Fruit fly (Drosophila melanogaster): ENCODE results near the gene Kdm3.

Gene Kdm3

DNA sequence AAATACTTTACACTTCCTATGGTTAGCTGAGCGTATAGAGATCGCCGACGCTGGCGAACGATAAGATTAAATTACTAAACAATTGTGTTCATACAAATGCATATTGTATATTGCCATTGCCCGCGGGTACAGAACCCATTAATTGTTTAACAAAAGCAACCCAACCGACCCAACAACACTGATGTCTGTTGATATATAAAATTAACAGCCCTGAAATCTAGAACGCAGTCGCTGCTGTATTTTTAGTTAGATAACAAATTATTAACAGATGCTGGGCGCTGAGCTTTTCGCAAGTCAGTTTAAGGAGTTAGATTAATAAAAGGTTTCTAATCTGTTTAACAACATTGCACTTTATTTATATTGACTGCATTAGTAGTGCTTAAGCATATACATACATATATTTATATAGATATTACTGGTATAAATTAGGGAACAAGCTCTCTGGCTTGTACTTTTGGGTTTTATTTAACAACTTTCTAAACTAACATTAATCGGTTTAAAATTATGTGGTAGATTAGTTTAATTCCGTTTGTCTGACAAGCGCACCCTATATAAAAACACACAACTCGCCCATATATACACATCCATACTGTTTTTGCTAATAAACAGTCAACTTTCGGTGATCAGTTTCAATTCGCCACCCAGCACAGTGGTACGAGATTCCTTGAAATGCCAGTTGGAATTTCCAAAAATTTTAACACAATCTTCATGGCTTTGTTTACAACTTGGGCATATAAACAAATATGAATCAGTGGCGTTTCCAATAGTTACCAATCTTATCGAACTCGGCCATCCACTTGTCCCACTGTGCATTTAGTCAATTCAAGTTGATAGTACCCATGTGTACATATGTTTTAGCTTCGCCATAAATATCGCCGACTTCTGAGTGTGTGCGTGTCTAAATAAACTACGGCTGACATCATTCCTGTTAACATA is 12.4 kb downstream of the Kdm3 start:
- TF ChIP-seq usp (GFP tag; optimal IDR thresholded peaks at IDR 0.05), result no peak

DNA sequence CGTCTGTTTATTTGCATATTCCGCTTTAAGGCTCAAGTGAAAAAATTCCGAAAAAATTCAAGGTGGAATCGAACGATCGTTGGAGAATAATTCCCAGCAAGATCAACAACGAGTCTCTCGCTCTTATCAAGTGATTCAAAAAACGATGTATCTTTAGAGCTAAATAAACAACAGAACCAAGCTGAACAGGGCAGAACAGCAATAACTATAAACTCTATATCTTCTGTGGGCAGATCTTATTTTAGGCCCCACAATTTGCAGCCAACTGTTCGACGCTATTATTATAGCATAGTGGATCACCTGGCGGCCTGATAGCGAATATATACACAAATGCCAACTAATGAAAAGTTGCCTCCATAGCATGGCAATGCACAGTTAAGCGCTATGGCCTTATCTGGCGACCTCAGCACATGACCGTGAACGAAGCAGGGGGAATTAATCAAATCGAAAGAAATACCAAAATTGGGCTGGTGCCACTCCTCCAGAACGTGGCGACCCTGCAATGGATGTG is 13.6 kb downstream of the Kdm3 start:
- TF ChIP-seq CG8478 (optimal IDR thresholded peaks at IDR 0.05), result no peak
- no peak for TF ChIP-seq psq (optimal IDR thresholded peaks at IDR 0.05)
- no peak for TF ChIP-seq EcR (GFP tag; optimal IDR thresholded peaks at IDR 0.05)

DNA sequence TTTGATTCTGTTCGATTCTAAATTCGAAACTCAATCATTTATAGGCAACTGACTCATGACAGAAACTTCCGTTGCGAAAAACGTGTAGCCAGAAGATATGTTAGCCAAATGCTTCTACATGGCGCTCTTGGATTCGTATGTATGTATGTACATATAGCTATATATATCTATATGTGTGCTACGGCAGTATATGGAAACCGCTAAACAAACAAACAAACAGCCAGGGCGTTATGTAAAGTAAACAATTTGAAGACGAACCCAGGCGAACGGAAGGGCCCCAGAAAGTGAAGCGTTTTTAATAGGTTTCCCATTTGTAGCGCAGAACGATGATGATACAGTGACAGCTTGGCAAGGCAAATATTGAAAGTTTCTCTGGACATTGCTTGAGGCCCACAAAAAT is 14.1 kb downstream of the Kdm3 start:
- TF ChIP-seq CG8478 (optimal IDR thresholded peaks at IDR 0.05), result no peak
- no peak for TF ChIP-seq psq (optimal IDR thresholded peaks at IDR 0.05)

DNA sequence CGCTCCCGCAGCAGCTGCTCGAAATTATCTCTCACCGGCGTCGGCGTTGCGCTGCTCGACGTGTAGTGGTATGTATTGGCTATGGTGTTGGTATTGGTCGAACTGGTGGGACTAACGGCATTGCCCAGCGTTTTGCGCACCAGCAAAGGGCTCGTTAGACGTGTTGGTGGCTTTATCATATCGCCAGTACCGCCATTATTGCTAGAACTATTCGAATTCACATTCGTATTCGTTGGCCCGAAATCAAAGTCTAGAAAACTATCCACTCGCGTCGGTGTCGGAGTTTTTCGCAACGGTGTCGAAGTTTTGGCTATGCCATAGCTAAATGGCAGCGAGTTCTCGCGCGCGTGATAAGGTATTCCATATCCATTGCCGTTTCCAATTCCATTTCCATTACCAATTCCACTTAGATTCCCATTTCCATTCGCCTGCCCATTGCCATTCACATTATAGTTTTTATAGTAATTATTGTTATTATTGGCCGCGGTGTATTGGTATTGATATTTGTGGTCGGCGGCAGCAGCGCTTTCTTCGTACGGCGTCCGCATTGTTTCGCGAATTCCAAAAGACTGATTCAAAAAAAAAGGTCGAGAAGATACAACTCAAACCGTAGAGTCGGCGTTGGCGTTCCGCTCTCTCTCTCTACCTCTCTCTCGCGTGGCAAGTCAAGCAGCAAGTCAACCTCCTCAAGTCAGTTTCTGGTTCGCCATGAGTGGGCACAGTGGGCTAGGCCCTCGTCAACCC is 16.8 kb downstream of the Kdm3 start, which contains the start of gene by:
Gene by (minus strand): TSS at position 575 of the 744 bp plus-strand sequence.
- TF ChIP-seq EcR (GFP tag; optimal IDR thresholded peaks at IDR 0.05), result no peak
- no peak for TF ChIP-seq pan (optimal IDR thresholded peaks at IDR 0.05)
- no peak for TF ChIP-seq usp (GFP tag; optimal IDR thresholded peaks at IDR 0.05)
- no peak for TF ChIP-seq CG8478 (optimal IDR thresholded peaks at IDR 0.05)
- TF ChIP-seq Dll (optimal IDR thresholded peaks at IDR 0.05), result peak; percentile 73

dm6 chr3R:9533181-9534124 is 17.6 kb downstream of the Kdm3 start:
- TF ChIP-seq psq (optimal IDR thresholded peaks at IDR 0.05) (no peak), Dll (optimal IDR thresholded peaks at IDR 0.05) (peak; percentile 91)

DNA sequence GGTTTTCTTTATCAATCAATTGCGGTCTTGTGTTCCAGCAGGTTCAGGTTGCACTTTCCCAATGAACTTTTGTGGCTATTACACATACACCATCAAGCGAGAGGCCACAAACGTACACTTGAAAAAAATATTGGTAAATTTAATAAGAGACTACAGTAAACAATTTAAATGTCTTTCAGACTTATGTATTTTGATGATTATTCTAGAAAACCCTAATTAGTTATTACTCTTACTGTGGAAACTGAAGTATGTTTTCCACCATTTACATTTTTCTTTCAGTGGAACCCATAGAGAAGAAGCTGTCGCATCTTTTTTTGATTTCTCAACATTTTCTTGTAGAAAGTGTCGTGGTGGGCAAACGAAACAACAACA is 18.3 kb downstream of the Kdm3 start:
- no peak for TF ChIP-seq usp (GFP tag; optimal IDR thresholded peaks at IDR 0.05)
- no peak for TF ChIP-seq pan (optimal IDR thresholded peaks at IDR 0.05)
- no peak for TF ChIP-seq Dll (optimal IDR thresholded peaks at IDR 0.05)
- no peak for TF ChIP-seq EcR (GFP tag; optimal IDR thresholded peaks at IDR 0.05)
- no peak for TF ChIP-seq CG8478 (optimal IDR thresholded peaks at IDR 0.05)
- no peak for TF ChIP-seq psq (optimal IDR thresholded peaks at IDR 0.05)

dm6 chr3R:9534595-9535217 is 18.9 kb downstream of the Kdm3 start:
- TF ChIP-seq usp (GFP tag; optimal IDR thresholded peaks at IDR 0.05) (no peak), Dll (optimal IDR thresholded peaks at IDR 0.05) (no peak), pan (optimal IDR thresholded peaks at IDR 0.05) (no peak), psq (optimal IDR thresholded peaks at IDR 0.05) (no peak)

DNA sequence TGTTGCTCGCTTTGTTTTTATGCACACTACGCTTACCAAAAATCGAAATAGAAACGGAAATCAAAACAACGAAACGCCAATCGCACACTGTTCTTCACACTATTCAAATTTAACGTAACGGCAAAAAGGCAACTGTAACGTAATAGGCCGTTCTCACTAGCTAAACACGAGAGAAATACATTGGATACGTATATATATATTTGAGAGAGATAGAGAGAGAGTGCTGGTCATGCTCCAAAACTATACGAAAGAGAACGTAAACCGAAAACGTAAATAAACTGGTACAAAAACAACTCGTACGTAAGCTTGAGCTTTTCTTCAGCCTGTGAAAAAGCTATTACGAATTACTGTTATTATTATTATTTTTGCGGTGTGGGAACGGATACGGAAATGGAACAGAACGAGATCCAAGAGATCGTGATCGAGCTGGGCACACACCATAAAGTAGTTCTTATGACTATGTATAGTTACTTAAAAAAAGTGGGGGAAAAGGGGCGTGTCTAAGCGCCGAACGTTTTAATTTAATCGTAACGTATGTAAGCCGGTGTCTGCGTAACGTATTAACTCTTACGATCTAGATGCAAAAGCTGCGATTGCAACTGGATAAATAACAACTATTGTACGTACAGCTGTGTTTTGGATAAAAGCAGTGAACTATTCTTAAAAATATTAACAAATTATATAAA is 27.8 kb downstream of the Kdm3 start:
- TF ChIP-seq Dll (optimal IDR thresholded peaks at IDR 0.05) (no peak), EcR (GFP tag; optimal IDR thresholded peaks at IDR 0.05) (no peak), pan (optimal IDR thresholded peaks at IDR 0.05) (no peak), psq (optimal IDR thresholded peaks at IDR 0.05) (no peak), CG8478 (optimal IDR thresholded peaks at IDR 0.05) (no peak), usp (GFP tag; optimal IDR thresholded peaks at IDR 0.05) (no peak)

DNA sequence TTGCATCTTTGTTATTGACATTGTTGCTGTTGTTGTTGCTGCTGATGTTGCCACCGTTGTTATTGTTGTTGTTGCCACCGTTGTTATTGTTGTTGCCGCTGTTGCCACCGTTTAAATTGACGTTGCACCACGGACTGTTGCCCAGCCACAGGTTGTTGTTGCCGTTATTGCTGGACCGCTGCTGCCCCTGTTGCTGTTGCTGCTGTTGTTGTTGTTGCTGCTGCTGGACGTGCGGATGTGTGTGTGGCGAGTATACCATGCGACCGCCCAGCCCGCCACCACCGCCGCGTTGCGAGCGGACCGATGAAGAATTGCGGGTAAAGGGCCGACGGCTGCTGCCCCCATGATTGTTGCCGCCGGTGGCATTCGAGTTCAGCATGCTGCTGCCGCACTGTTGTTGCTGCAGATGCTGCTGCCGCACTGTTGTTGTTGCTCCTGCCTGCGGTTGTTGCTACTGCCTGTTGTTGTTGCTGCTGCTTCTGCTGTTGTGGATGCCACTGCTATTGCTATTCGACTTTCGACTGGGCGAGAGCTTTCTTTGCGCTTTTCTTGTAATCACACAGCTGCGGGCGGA is 31.1 kb downstream of the Kdm3 start:
- TF ChIP-seq usp (GFP tag; optimal IDR thresholded peaks at IDR 0.05), result no peak
- no peak for TF ChIP-seq EcR (GFP tag; optimal IDR thresholded peaks at IDR 0.05)
- TF ChIP-seq psq (optimal IDR thresholded peaks at IDR 0.05), result no peak
- no peak for TF ChIP-seq CG8478 (optimal IDR thresholded peaks at IDR 0.05)
- TF ChIP-seq pan (optimal IDR thresholded peaks at IDR 0.05), result no peak
- no peak for TF ChIP-seq Dll (optimal IDR thresholded peaks at IDR 0.05)

dm6 chr3R:9548769-9549168 is 33.0 kb downstream of the Kdm3 start:
- TF ChIP-seq pan (optimal IDR thresholded peaks at IDR 0.05) (no peak), EcR (GFP tag; optimal IDR thresholded peaks at IDR 0.05) (no peak)

Measured in whole organism.